Worm (Caenorhabditis elegans) whole organism, L3 larva: ENCODE data around the gene paqr-3.

ENCODE experiments used
- nhr-76 ChIP-seq: fragments of 150-350 bp; sonication (generic microtip); optimal IDR thresholded peaks from 5 replicates; lab custom pipeline; 2014; ENCODE audit warnings: missing biosample characterization, missing genetic modification characterization
- pha-4 ChIP-seq: fragments of 150-350 bp; optimal IDR thresholded peaks from 2 replicates; lab custom pipeline; 2014; ENCODE audit warnings: missing biosample characterization, missing genetic modification reagents, missing genetic modification characterization

DNA sequence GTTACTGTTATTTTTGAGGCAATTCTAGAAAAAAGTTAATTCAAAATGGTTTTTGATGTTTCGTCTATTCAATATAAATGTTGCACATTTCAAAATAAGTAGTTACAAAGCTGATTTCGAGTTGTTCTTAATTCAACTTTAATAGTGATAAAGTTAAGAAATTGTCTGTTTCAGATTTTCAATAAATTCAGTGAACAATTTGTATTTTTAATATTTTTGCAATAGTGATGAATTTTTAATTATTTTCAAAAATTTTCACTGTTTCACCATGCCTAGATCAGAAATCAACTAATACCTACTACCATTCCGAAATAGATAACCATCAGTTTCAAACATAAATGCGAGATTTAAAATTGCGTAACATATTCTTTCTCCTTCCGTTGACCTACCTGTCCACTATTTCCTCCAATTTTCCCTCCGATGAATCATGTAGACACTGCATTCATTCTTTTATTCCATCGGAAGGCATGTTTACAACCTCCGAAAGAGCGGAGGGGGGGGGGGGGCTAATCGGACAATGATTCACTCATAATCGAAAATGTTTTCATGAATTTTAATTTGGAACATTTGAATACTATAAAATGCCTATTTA, 6.6 kb upstream of the paqr-3 start:
- no peak for TF ChIP-seq pha-4 (tag; lab: Kevin White, UChicago)
- no peak for TF ChIP-seq nhr-76 (tag; lab: Kevin White, UChicago)
